Fruit fly (Drosophila melanogaster) whole organism, embryonic: ENCODE measurements around the gene CG4328.

Experiments
- B-H2 ChIP-seq: fragments of 200-800 bp; sonication (Bioruptor generic); optimal IDR thresholded peaks from 2 replicates; lab custom pipeline; 2018; ENCODE audit warnings: missing biosample characterization, mild to moderate bottlenecking, missing genetic modification characterization
- CG10209 ChIP-seq: fragments of 200-800 bp; sonication (Bioruptor generic); optimal IDR thresholded peaks from 3 replicates; lab custom pipeline; 2017; ENCODE audit warnings: missing biosample characterization, mild to moderate bottlenecking, missing genetic modification characterization, missing genetic modification reagents
- CG10431 ChIP-seq: fragments of 200-800 bp; sonication (Bioruptor generic); optimal IDR thresholded peaks from 3 replicates; lab custom pipeline; 2018; ENCODE audit warnings: missing biosample characterization, mild to moderate bottlenecking, missing genetic modification characterization
- CG10543 ChIP-seq: fragments of 200-800 bp; sonication (Bioruptor generic); optimal IDR thresholded peaks from 3 replicates; lab custom pipeline; 2017; ENCODE audit warnings: missing biosample characterization, mild to moderate bottlenecking, missing genetic modification characterization, moderate library complexity
- CG11695 ChIP-seq: fragments of 200-800 bp; sonication (Bioruptor generic); IDR thresholded peaks from 3 replicates; pipeline ENCODE4 v1.3.6; 2022; ENCODE audit warnings: missing biosample characterization, missing genetic modification characterization
- CG12104 ChIP-seq: fragments of 200-800 bp; sonication (Bioruptor generic); optimal IDR thresholded peaks from 3 replicates; lab custom pipeline; 2016; ENCODE audit warnings: missing biosample characterization, missing genetic modification characterization
- CG12769 ChIP-seq: fragments of 200-800 bp; sonication (Bioruptor generic); optimal IDR thresholded peaks from 2 replicates; lab custom pipeline; 2019; ENCODE audit warnings: missing biosample characterization, mild to moderate bottlenecking, missing genetic modification characterization, moderate library complexity
- CG15514 ChIP-seq: fragments of 200-800 bp; sonication (Bioruptor generic); optimal IDR thresholded peaks from 3 replicates; lab custom pipeline; 2017; ENCODE audit warnings: missing biosample characterization, missing genetic modification characterization, mild to moderate bottlenecking, moderate library complexity, missing genetic modification reagents
- CG17328 ChIP-seq: fragments of 200-800 bp; sonication (Bioruptor generic); IDR thresholded peaks from 2 replicates; pipeline ENCODE4 v1.3.6; 2022; ENCODE audit warnings: missing biosample characterization, missing genetic modification characterization
- CG17568 ChIP-seq: fragments of 200-800 bp; sonication (Bioruptor generic); optimal IDR thresholded peaks from 2 replicates; lab custom pipeline; 2018; ENCODE audit warnings: missing biosample characterization, mild to moderate bottlenecking, missing genetic modification characterization, moderate library complexity
- CG18011 ChIP-seq: fragments of 200-800 bp; sonication (Bioruptor generic); optimal IDR thresholded peaks from 2 replicates; lab custom pipeline; 2017; ENCODE audit warnings: missing biosample characterization, missing genetic modification characterization, mild to moderate bottlenecking, moderate library complexity, missing genotype
- CG2712 ChIP-seq: fragments of 200-800 bp; optimal IDR thresholded peaks from 3 replicates; lab custom pipeline; 2019; ENCODE audit warnings: missing biosample characterization, mild to moderate bottlenecking, missing genetic modification characterization, moderate library complexity
- CG34376 ChIP-seq: fragments of 200-800 bp; sonication (Bioruptor generic); optimal IDR thresholded peaks from 2 replicates; lab custom pipeline; 2018; ENCODE audit warnings: missing biosample characterization, mild to moderate bottlenecking, missing genetic modification characterization
- CG7271 ChIP-seq: fragments of 200-800 bp; sonication (Bioruptor generic); optimal IDR thresholded peaks from 2 replicates; lab custom pipeline; 2018; ENCODE audit warnings: missing biosample characterization, mild to moderate bottlenecking, missing genetic modification characterization, moderate library complexity
- CG7745 ChIP-seq: fragments of 200-800 bp; sonication (Bioruptor generic); optimal IDR thresholded peaks from 2 replicates; lab custom pipeline; 2018; ENCODE audit warnings: missing biosample characterization, mild to moderate bottlenecking, missing genetic modification characterization, moderate library complexity
- CoRest ChIP-seq: fragments of 200-800 bp; sonication (Bioruptor generic); optimal IDR thresholded peaks from 3 replicates; lab custom pipeline; 2018; ENCODE audit warnings: missing biosample characterization, mild to moderate bottlenecking, missing genetic modification characterization, moderate library complexity
- Deaf1 ChIP-seq: fragments of 200-800 bp; optimal IDR thresholded peaks from 3 replicates; lab custom pipeline; 2019; ENCODE audit warnings: missing biosample characterization, mild to moderate bottlenecking, missing genetic modification characterization, moderate library complexity
- Kr ChIP-seq: fragments of 200-800 bp; sonication (Bioruptor generic); optimal IDR thresholded peaks from 2 replicates; lab custom pipeline; 2017; ENCODE audit warnings: missing biosample characterization, mild to moderate bottlenecking, missing genetic modification characterization
- Mad ChIP-seq: fragments of 200-800 bp; sonication (Bioruptor generic); optimal IDR thresholded peaks from 2 replicates; lab custom pipeline; 2016; ENCODE audit warnings: missing biosample characterization, missing genetic modification characterization
- Mes4 ChIP-seq: fragments of 200-800 bp; sonication (Bioruptor generic); optimal IDR thresholded peaks from 2 replicates; lab custom pipeline; 2016; ENCODE audit warnings: missing biosample characterization, missing genetic modification characterization
- Opbp ChIP-seq: fragments of 200-800 bp; sonication (Bioruptor generic); IDR thresholded peaks from 3 replicates; pipeline ENCODE4 v1.3.6; 2022; ENCODE audit warnings: missing biosample characterization, missing genetic modification characterization; ENCODE audit not compliant: partially characterized antibody
- Rx ChIP-seq: fragments of 200-800 bp; sonication (Bioruptor generic); IDR thresholded peaks from 2 replicates; pipeline ENCODE4 v1.3.6; 2022; ENCODE audit warnings: missing biosample characterization, missing genetic modification characterization
- Sin3A ChIP-seq: fragments of >200 bp; optimal IDR thresholded peaks from 2 replicates; lab custom pipeline; 2018
- ase ChIP-seq: fragments of 200-800 bp; sonication (Bioruptor generic); IDR thresholded peaks from 3 replicates; pipeline ENCODE4 v1.3.6; 2022; ENCODE audit warnings: missing biosample characterization, missing genetic modification characterization
- br ChIP-seq: fragments of >200 bp; optimal IDR thresholded peaks from 2 replicates; lab custom pipeline; 2017
- chinmo ChIP-seq: fragments of 200-800 bp; sonication (Bioruptor generic); IDR thresholded peaks from 4 replicates; pipeline ENCODE4 v1.3.6; 2022; ENCODE audit warnings: missing biosample characterization, missing genetic modification characterization; ENCODE audit not compliant: partially characterized antibody
- emc ChIP-seq: fragments of 200-800 bp; sonication (Bioruptor generic); optimal IDR thresholded peaks from 2 replicates; lab custom pipeline; 2016; ENCODE audit warnings: missing biosample characterization, missing genetic modification characterization
- gcm ChIP-seq: fragments of 200-800 bp; sonication (Bioruptor generic); optimal IDR thresholded peaks from 2 replicates; lab custom pipeline; 2019; ENCODE audit warnings: missing biosample characterization, mild to moderate bottlenecking, missing genetic modification characterization, moderate library complexity
- h ChIP-seq: fragments of >200 bp; optimal IDR thresholded peaks from 2 replicates; lab custom pipeline; 2017
- insv ChIP-seq, 2 experiments: fragments of 200-800 bp; sonication (Bioruptor generic); optimal IDR thresholded peaks; 3 replicates each; lab custom pipeline; 2016 to 2018; ENCODE audit warnings: missing biosample characterization in 2 of 2, missing genetic modification characterization in 2 of 2
- kni ChIP-seq: fragments of 200-800 bp; sonication (Bioruptor generic); optimal IDR thresholded peaks from 3 replicates; lab custom pipeline; 2017; ENCODE audit warnings: mild to moderate bottlenecking, missing biosample characterization, missing genetic modification reagents, missing genetic modification characterization
- luna ChIP-seq: fragments of 200-800 bp; sonication (Bioruptor generic); optimal IDR thresholded peaks from 2 replicates; lab custom pipeline; 2016; ENCODE audit warnings: missing biosample characterization, missing genetic modification characterization
- otp ChIP-seq: fragments of 200-800 bp; sonication (Bioruptor generic); IDR thresholded peaks from 3 replicates; pipeline ENCODE4, ENCODE4 v1.3.6; 2022; ENCODE audit warnings: missing biosample characterization, missing genetic modification characterization
- sens-2 ChIP-seq: fragments of 200-800 bp; sonication (Bioruptor generic); IDR thresholded peaks from 2 replicates; pipeline ENCODE4 v1.3.6; 2022; ENCODE audit warnings: missing biosample characterization, missing genetic modification characterization
- shn ChIP-seq: fragments of 200-800 bp; sonication (Bioruptor generic); optimal IDR thresholded peaks from 3 replicates; lab custom pipeline; 2016; ENCODE audit warnings: missing biosample characterization, missing genetic modification characterization
- sqz ChIP-seq: fragments of 200-800 bp; sonication (Bioruptor generic); optimal IDR thresholded peaks from 3 replicates; lab custom pipeline; 2018; ENCODE audit warnings: missing biosample characterization, mild to moderate bottlenecking, missing genetic modification characterization
- sr ChIP-seq: fragments of 200-800 bp; sonication (Bioruptor generic); IDR thresholded peaks from 3 replicates; pipeline ENCODE4 v1.3.6; 2022; ENCODE audit warnings: missing biosample characterization, missing genetic modification characterization
- yki ChIP-seq: fragments of >200 bp; optimal IDR thresholded peaks from 3 replicates; lab custom pipeline; 2018
- zen2 ChIP-seq: fragments of 200-800 bp; sonication (Bioruptor generic); IDR thresholded peaks from 3 replicates; pipeline ENCODE4 v1.3.6; 2022; ENCODE audit warnings: missing biosample characterization, missing genetic modification characterization; ENCODE audit not compliant: partially characterized antibody
- zfh2 ChIP-seq: fragments of 200-800 bp; sonication (Bioruptor generic); optimal IDR thresholded peaks from 2 replicates; lab custom pipeline; 2016; ENCODE audit warnings: missing biosample characterization, missing genetic modification characterization

The CG4328 gene

dm6 chr3L:12266343-12267287 lies 29.3 kb downstream of the CG4328 start, which contains the start of gene app (continued):
- peak; percentile 91 for TF ChIP-seq CoRest (tag; lab: Kevin White, UChicago)
- peak; percentile 93 for TF ChIP-seq B-H2
- peak; percentile 53 for TF ChIP-seq shn (GFP tag; lab: Kevin White, UChicago)
- TF ChIP-seq CG17568 (GFP tag; lab: Kevin White, UChicago), result peak; percentile 76
- TF ChIP-seq zfh2 (GFP tag; lab: Kevin White, UChicago), result peak; percentile 82
- peak; percentile 61 for TF ChIP-seq CG10431 (GFP tag; lab: Kevin White, UChicago)
- peak; percentile 92 for TF ChIP-seq CG10209 (GFP tag; lab: Kevin White, UChicago)
- TF ChIP-seq kni (GFP tag; lab: Kevin White, UChicago), result peak; percentile 73
- peak; percentile 80 for TF ChIP-seq Mad (GFP tag; lab: Kevin White, UChicago)
- peak; percentile 62; the same call in 1 of the 2 replicates for TF ChIP-seq sens-2 (GFP tag; lab: Robert Waterston, UW)
- no peak for TF ChIP-seq Kr (GFP tag; lab: Kevin White, UChicago)
- peak; percentile 44 for TF ChIP-seq emc (GFP tag; lab: Kevin White, UChicago)
- no peak for TF ChIP-seq zen2 (GFP tag; lab: Robert Waterston, UW)
- no peak for TF ChIP-seq h (lab: Kevin White, UChicago)
- TF ChIP-seq insv (GFP tag; optimal IDR thresholded peaks at IDR 0.05; lab: Kevin White, UChicago), result peak in 1 of 2 experiments; percentile 75
- peak; percentile 86 for TF ChIP-seq otp (GFP tag; lab: Robert Waterston, UW)
- TF ChIP-seq CG12769 (tag; lab: Kevin White, UChicago), result peak; percentile 90
- peak; percentile 43; the same call in 1 of the 3 replicates for TF ChIP-seq Opbp (GFP tag; lab: Robert Waterston, UW)
- TF ChIP-seq CG10543 (GFP tag; lab: Kevin White, UChicago), result peak; percentile 95
- TF ChIP-seq CG17328, result peak; percentile 90
- TF ChIP-seq chinmo (GFP tag; lab: Robert Waterston, UW), result no peak
- TF ChIP-seq luna, result peak; percentile 61
- no peak for TF ChIP-seq sqz (GFP tag; lab: Kevin White, UChicago)
- peak; percentile 75 for TF ChIP-seq Mes4 (GFP tag; lab: Kevin White, UChicago)
- peak; percentile 87 for TF ChIP-seq CG34376
- peak; percentile 88 for TF ChIP-seq Rx (GFP tag; lab: Robert Waterston, UW)
- peak; percentile 70 for TF ChIP-seq Deaf1
- TF ChIP-seq CG7745 (tag; lab: Kevin White, UChicago), result no peak
- peak; percentile 83 for TF ChIP-seq CG15514 (GFP tag; lab: Kevin White, UChicago)
- peak; percentile 91 for TF ChIP-seq CG11695 (GFP tag; lab: Robert Waterston, UW)
- TF ChIP-seq sr (GFP tag; lab: Robert Waterston, UW), result peak; percentile 86; the same call in 2 of the 3 replicates
- peak; percentile 74 for TF ChIP-seq CG18011 (GFP tag; lab: Kevin White, UChicago)
- peak; percentile 69 for TF ChIP-seq gcm (GFP tag; lab: Kevin White, UChicago)
- TF ChIP-seq br (lab: Kevin White, UChicago), result no peak
- no peak for TF ChIP-seq yki
- peak; percentile 90 for TF ChIP-seq CG12104 (GFP tag; lab: Kevin White, UChicago)
- peak; percentile 93 for TF ChIP-seq CG7271 (tag; lab: Kevin White, UChicago)
- peak; percentile 88 for TF ChIP-seq CG2712 (tag; lab: Kevin White, UChicago)
- TF ChIP-seq Sin3A (lab: Kevin White, UChicago), result peak; percentile 56
- peak; percentile 88 for TF ChIP-seq ase
